Fruit fly (Drosophila melanogaster): Measurements from ENCODE around the gene Poxm.
A peak's percentile ranks its signal among the peaks of the same experiment; 100 is the strongest.

The Poxm gene

DNA sequence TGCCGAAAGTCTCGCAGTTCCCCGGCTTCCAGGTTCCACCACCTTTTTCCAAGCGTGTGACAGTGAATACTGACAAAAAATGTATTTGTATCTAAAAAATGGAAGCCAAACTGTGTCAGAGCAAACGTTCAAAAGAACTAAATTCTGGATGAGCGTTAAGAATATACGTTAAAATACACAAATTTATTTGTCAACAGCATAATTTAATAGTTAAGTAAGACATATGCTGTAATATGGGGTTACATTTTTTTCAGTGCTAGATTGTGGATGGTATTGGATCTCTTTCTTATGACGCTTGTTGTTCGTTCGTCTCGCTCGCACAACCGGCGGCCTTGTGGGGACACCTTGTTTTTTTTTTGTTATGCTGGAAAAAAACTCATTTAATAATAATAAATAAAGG is 22.0 kb upstream of the Poxm start (continued):
- TF ChIP-seq NC2β (GFP tag; optimal IDR thresholded peaks at IDR 0.05) = peak; percentile 91
- TF ChIP-seq Sox100B (GFP tag; optimal IDR thresholded peaks at IDR 0.05) = peak; percentile 86
- peak; percentile 91 for TF ChIP-seq vfl (GFP tag; optimal IDR thresholded peaks at IDR 0.05)
- peak; percentile 71 for TF ChIP-seq TFAM (GFP tag; optimal IDR thresholded peaks at IDR 0.05)
- TF ChIP-seq CG15269 (tag; optimal IDR thresholded peaks at IDR 0.05) = peak; percentile 95
- TF ChIP-seq CG10959 (GFP tag; IDR thresholded peaks at IDR 0.05) = peak; percentile 63; the same call in 1 of the 2 replicates
- peak; percentile 92 for TF ChIP-seq gcm2 (GFP tag; optimal IDR thresholded peaks at IDR 0.05)
- TF ChIP-seq CG17385 (GFP tag; optimal IDR thresholded peaks at IDR 0.05) = peak; percentile 92
- TF ChIP-seq CG31441 (GFP tag; IDR thresholded peaks at IDR 0.05) = peak; percentile 76
- peak; percentile 84 for TF ChIP-seq Drgx (GFP tag; IDR thresholded peaks at IDR 0.05)
- peak; percentile 27 for TF ChIP-seq nom (GFP tag; optimal IDR thresholded peaks at IDR 0.05)
- peak; percentile 94 for TF ChIP-seq Dad (GFP tag; optimal IDR thresholded peaks at IDR 0.05)
- TF ChIP-seq Gug (GFP tag; IDR thresholded peaks at IDR 0.05) = peak; percentile 90
- TF ChIP-seq BEAF-32 (GFP tag; optimal IDR thresholded peaks at IDR 0.05) = no peak
- peak; percentile 75 for TF ChIP-seq Jarid2 (GFP tag; optimal IDR thresholded peaks at IDR 0.05)
- TF ChIP-seq mirr (GFP tag; optimal IDR thresholded peaks at IDR 0.05) = peak; percentile 83
- TF ChIP-seq mld (GFP tag; IDR thresholded peaks at IDR 0.05; ENCODE audit: partially characterized antibody) = no peak
- TF ChIP-seq CG31224 (GFP tag; IDR thresholded peaks at IDR 0.05) = peak; percentile 93
- TF ChIP-seq salm (tag; optimal IDR thresholded peaks at IDR 0.05) = peak; percentile 88
- TF ChIP-seq wek (GFP tag; optimal IDR thresholded peaks at IDR 0.05) = peak; percentile 75
- TF ChIP-seq CG4820 (GFP tag; optimal IDR thresholded peaks at IDR 0.05) = peak; percentile 87
- TF ChIP-seq pros (GFP tag; optimal IDR thresholded peaks at IDR 0.05) = peak; percentile 44
- no peak for TF ChIP-seq CG6791 (GFP tag; IDR thresholded peaks at IDR 0.05; ENCODE audit: partially characterized antibody)
- peak; percentile 93 for TF ChIP-seq CG11504 (tag; optimal IDR thresholded peaks at IDR 0.05)
- TF ChIP-seq Poxn (GFP tag; IDR thresholded peaks at IDR 0.05) = peak; percentile 93
- peak; percentile 93 for TF ChIP-seq CG32772 (GFP tag; IDR thresholded peaks at IDR 0.05)
- no peak for TF ChIP-seq CG8478 (optimal IDR thresholded peaks at IDR 0.05)
- TF ChIP-seq wor (GFP tag; IDR thresholded peaks at IDR 0.05) = peak; percentile 81
- TF ChIP-seq otp (GFP tag; IDR thresholded peaks at IDR 0.05) = peak; percentile 83; the same call in 2 of the 3 replicates
- peak; percentile 96 for TF ChIP-seq maf-S (GFP tag; optimal IDR thresholded peaks at IDR 0.05)
- TF ChIP-seq ftz-f1 (GFP tag; optimal IDR thresholded peaks at IDR 0.05) = peak; percentile 94
- TF ChIP-seq bbx (GFP tag; IDR thresholded peaks at IDR 0.05; ENCODE audit: partially characterized antibody) = no peak
- TF ChIP-seq CG1647 (GFP tag; optimal IDR thresholded peaks at IDR 0.05) = peak; percentile 93
- no peak for TF ChIP-seq tll (GFP tag; optimal IDR thresholded peaks at IDR 0.05)
- peak; percentile 93 for TF ChIP-seq CG11085 (GFP tag; IDR thresholded peaks at IDR 0.05)
- peak; percentile 99 for TF ChIP-seq CG9932 (GFP tag; IDR thresholded peaks at IDR 0.05)
- peak; percentile 95 for TF ChIP-seq ind (GFP tag; optimal IDR thresholded peaks at IDR 0.05)
- TF ChIP-seq cwo (GFP tag; optimal IDR thresholded peaks at IDR 0.05) = peak; percentile 97
- peak; percentile 12 for TF ChIP-seq lbe (GFP tag; optimal IDR thresholded peaks at IDR 0.05)
- TF ChIP-seq emc (GFP tag; optimal IDR thresholded peaks at IDR 0.05) = peak; percentile 93
- no peak for TF ChIP-seq nerfin-2 (GFP tag; IDR thresholded peaks at IDR 0.05; ENCODE audit: partially characterized antibody)
- TF ChIP-seq exex (tag; optimal IDR thresholded peaks at IDR 0.05) = peak; percentile 85
- TF ChIP-seq D19A (tag; optimal IDR thresholded peaks at IDR 0.05) = peak; percentile 82
- TF ChIP-seq CG6272 (GFP tag; IDR thresholded peaks at IDR 0.05) = peak; percentile 90
- peak; percentile 90 for TF ChIP-seq CG16863 (GFP tag; optimal IDR thresholded peaks at IDR 0.05)
- peak; percentile 92 for TF ChIP-seq CG8388 (GFP tag; optimal IDR thresholded peaks at IDR 0.05)
- TF ChIP-seq nerfin-1 (tag; optimal IDR thresholded peaks at IDR 0.05) = peak; percentile 83
- TF ChIP-seq Six4 (GFP tag; optimal IDR thresholded peaks at IDR 0.05) = peak; percentile 91
- TF ChIP-seq Antp (GFP tag; optimal IDR thresholded peaks at IDR 0.05) = peak; percentile 96
- TF ChIP-seq Tbp (GFP tag; optimal IDR thresholded peaks at IDR 0.05) = no peak
- TF ChIP-seq luna (GFP tag; optimal IDR thresholded peaks at IDR 0.05) = peak; percentile 95
